Fruit fly (Drosophila melanogaster) whole organism, embryonic: ENCODE measurements around the gene CG8907.

Experiments
- BEAF-32 ChIP-seq: fragments of 200-800 bp; sonication (Bioruptor generic); optimal IDR thresholded peaks from 3 replicates; lab custom pipeline; 2017; ENCODE audit warnings: missing biosample characterization, missing genetic modification characterization, mild to moderate bottlenecking, moderate library complexity, missing genetic modification reagents
- CG12104 ChIP-seq: fragments of 200-800 bp; sonication (Bioruptor generic); optimal IDR thresholded peaks from 3 replicates; lab custom pipeline; 2016; ENCODE audit warnings: missing biosample characterization, missing genetic modification characterization
- CG12391 ChIP-seq: fragments of 200-800 bp; sonication (Bioruptor generic); optimal IDR thresholded peaks from 3 replicates; lab custom pipeline; 2018; ENCODE audit warnings: missing biosample characterization, mild to moderate bottlenecking, missing genetic modification characterization, moderate library complexity
- CG1602 ChIP-seq: fragments of 200-800 bp; sonication (Bioruptor generic); optimal IDR thresholded peaks from 3 replicates; lab custom pipeline; 2016; ENCODE audit warnings: missing biosample characterization, missing genetic modification characterization
- CG2116 ChIP-seq: fragments of 200-800 bp; sonication (Bioruptor generic); optimal IDR thresholded peaks from 3 replicates; lab custom pipeline; 2018; ENCODE audit warnings: missing biosample characterization, mild to moderate bottlenecking, missing genetic modification characterization
- CG2712 ChIP-seq: fragments of 200-800 bp; optimal IDR thresholded peaks from 3 replicates; lab custom pipeline; 2019; ENCODE audit warnings: missing biosample characterization, mild to moderate bottlenecking, missing genetic modification characterization, moderate library complexity
- CG2875 ChIP-seq: fragments of 200-800 bp; sonication (Bioruptor generic); optimal IDR thresholded peaks from 2 replicates; lab custom pipeline; 2017; ENCODE audit warnings: missing biosample characterization, mild to moderate bottlenecking, missing genetic modification characterization, missing genetic modification reagents
- CG3847 ChIP-seq: fragments of 200-800 bp; sonication (Bioruptor generic); IDR thresholded peaks from 2 replicates; pipeline ENCODE4 v1.3.6; 2022; ENCODE audit warnings: missing biosample characterization, missing genetic modification characterization
- CG5245 ChIP-seq: fragments of 200-800 bp; sonication (Bioruptor generic); optimal IDR thresholded peaks from 3 replicates; lab custom pipeline; 2016; ENCODE audit warnings: missing biosample characterization, missing genetic modification characterization
- CG5953 ChIP-seq: fragments of 200-800 bp; sonication (Bioruptor generic); IDR thresholded peaks from 2 replicates; pipeline ENCODE4 v1.3.6; 2022; ENCODE audit warnings: missing biosample characterization, missing genetic modification characterization
- CG7839 ChIP-seq: fragments of 200-800 bp; sonication (Bioruptor generic); optimal IDR thresholded peaks from 3 replicates; lab custom pipeline; 2018; ENCODE audit warnings: missing biosample characterization, mild to moderate bottlenecking, missing genetic modification characterization, moderate library complexity
- CG8924 ChIP-seq: fragments of 200-800 bp; optimal IDR thresholded peaks from 3 replicates; lab custom pipeline; 2019; ENCODE audit warnings: missing biosample characterization, mild to moderate bottlenecking, missing genetic modification characterization, moderate library complexity
- Chrac-16 ChIP-seq: fragments of 200-800 bp; sonication (Bioruptor generic); optimal IDR thresholded peaks from 3 replicates; lab custom pipeline; 2016; ENCODE audit warnings: missing biosample characterization, missing genetic modification characterization
- Dad ChIP-seq: fragments of 200-800 bp; sonication (Bioruptor generic); optimal IDR thresholded peaks from 3 replicates; lab custom pipeline; 2016; ENCODE audit warnings: missing biosample characterization, missing genetic modification characterization
- Dfd ChIP-seq, 2 experiments: fragments of >200 bp; optimal IDR thresholded peaks; 2 replicates each; lab custom pipeline; 2017; ENCODE audit warnings: missing biosample characterization in 2 of 2, missing genetic modification characterization in 2 of 2
- Doc3 ChIP-seq: fragments of 200-800 bp; sonication (Bioruptor generic); IDR thresholded peaks from 3 replicates; pipeline ENCODE4 v1.3.6; 2022; ENCODE audit warnings: missing biosample characterization, missing genetic modification characterization; ENCODE audit not compliant: partially characterized antibody
- Ets65A ChIP-seq: fragments of 200-800 bp; sonication (Bioruptor generic); peaks from one replicate; lab custom pipeline; 2016; ENCODE audit warnings: missing biosample characterization, missing genetic modification characterization
- Fer1 ChIP-seq: fragments of 200-800 bp; sonication (Bioruptor generic); optimal IDR thresholded peaks from 2 replicates; lab custom pipeline; 2017; ENCODE audit warnings: missing biosample characterization, mild to moderate bottlenecking, missing genetic modification characterization
- HmgZ ChIP-seq: fragments of 200-800 bp; sonication (Bioruptor generic); optimal IDR thresholded peaks from 2 replicates; lab custom pipeline; 2018; ENCODE audit warnings: missing biosample characterization, mild to moderate bottlenecking, missing genetic modification characterization
- Hmx ChIP-seq: fragments of 200-800 bp; sonication (Bioruptor generic); optimal IDR thresholded peaks from 2 replicates; lab custom pipeline; 2016; ENCODE audit warnings: missing biosample characterization, missing genetic modification characterization
- Hr78 ChIP-seq, 2 experiments: fragments of 200-800 bp in 1 of 2; fragments of >200 bp in 1 of 2; sonication (Bioruptor generic) in 1 of 2; optimal IDR thresholded peaks; 2 replicates each; lab custom pipeline; 2017 to 2019; ENCODE audit warnings: missing biosample characterization in 2 of 2, missing genetic modification characterization in 2 of 2, mild to moderate bottlenecking in 1 of 2, moderate library complexity in 1 of 2
- Lpt ChIP-seq: fragments of >200 bp; optimal IDR thresholded peaks from 2 replicates; lab custom pipeline; 2018; ENCODE audit warnings: missing biosample characterization, missing genetic modification characterization
- NC2α ChIP-seq: fragments of 200-800 bp; sonication (Bioruptor generic); optimal IDR thresholded peaks from 2 replicates; lab custom pipeline; 2016; ENCODE audit warnings: missing biosample characterization, missing genetic modification characterization
- NC2β ChIP-seq: fragments of 200-800 bp; sonication (Bioruptor generic); optimal IDR thresholded peaks from 2 replicates; lab custom pipeline; 2016; ENCODE audit warnings: missing biosample characterization, missing genetic modification characterization
- Opbp ChIP-seq: fragments of 200-800 bp; sonication (Bioruptor generic); IDR thresholded peaks from 3 replicates; pipeline ENCODE4 v1.3.6; 2022; ENCODE audit warnings: missing biosample characterization, missing genetic modification characterization; ENCODE audit not compliant: partially characterized antibody
- Rfx ChIP-seq: fragments of 200-800 bp; sonication (Bioruptor generic); IDR thresholded peaks from 2 replicates; pipeline ENCODE4 v1.3.6; 2022; ENCODE audit warnings: missing biosample characterization, missing genetic modification characterization
- Side ChIP-seq: fragments of 200-800 bp; sonication (Bioruptor generic); optimal IDR thresholded peaks from 2 replicates; lab custom pipeline; 2016; ENCODE audit warnings: missing biosample characterization, missing genetic modification characterization
- Spps ChIP-seq: fragments of 200-800 bp; sonication (Bioruptor generic); optimal IDR thresholded peaks from 2 replicates; lab custom pipeline; 2018; ENCODE audit warnings: missing biosample characterization, mild to moderate bottlenecking, missing genetic modification characterization
- Ssrp ChIP-seq: fragments of 200-800 bp; sonication (Bioruptor generic); optimal IDR thresholded peaks from 2 replicates; lab custom pipeline; 2018; ENCODE audit warnings: missing biosample characterization, mild to moderate bottlenecking, missing genetic modification characterization, moderate library complexity
- abd-A ChIP-seq: fragments of 200-800 bp; sonication (Bioruptor generic); optimal IDR thresholded peaks from 3 replicates; lab custom pipeline; 2019; ENCODE audit warnings: missing biosample characterization, mild to moderate bottlenecking, missing genetic modification characterization, moderate library complexity
- ara ChIP-seq: fragments of 200-800 bp; sonication (Bioruptor generic); IDR thresholded peaks from 2 replicates; pipeline ENCODE4 v1.3.6; 2022; ENCODE audit warnings: missing biosample characterization, missing genetic modification characterization
- bcd ChIP-seq: fragments of 200-800 bp; sonication (Bioruptor generic); optimal IDR thresholded peaks from 2 replicates; lab custom pipeline; 2017; ENCODE audit warnings: missing biosample characterization, mild to moderate bottlenecking, missing genetic modification characterization
- cas ChIP-seq: fragments of 200-800 bp; sonication (Bioruptor generic); IDR thresholded peaks from 2 replicates; pipeline ENCODE4 v1.3.6; 2022; ENCODE audit warnings: missing biosample characterization, missing genetic modification characterization
- cg ChIP-seq: fragments of 200-800 bp; sonication (Bioruptor generic); optimal IDR thresholded peaks from 3 replicates; lab custom pipeline; 2019; ENCODE audit warnings: missing biosample characterization, mild to moderate bottlenecking, missing genetic modification characterization, moderate library complexity
- chinmo ChIP-seq: fragments of 200-800 bp; sonication (Bioruptor generic); IDR thresholded peaks from 4 replicates; pipeline ENCODE4 v1.3.6; 2022; ENCODE audit warnings: missing biosample characterization, missing genetic modification characterization; ENCODE audit not compliant: partially characterized antibody
- chm ChIP-seq: fragments of 200-800 bp; sonication (Bioruptor generic); IDR thresholded peaks from 2 replicates; pipeline ENCODE4 v1.3.6; 2022; ENCODE audit warnings: missing biosample characterization, missing genetic modification characterization
- corto ChIP-seq: fragments of 200-800 bp; sonication (Bioruptor generic); optimal IDR thresholded peaks from 2 replicates; lab custom pipeline; 2016; ENCODE audit warnings: missing biosample characterization, mild to moderate bottlenecking, missing genetic modification characterization, moderate library complexity
- crol ChIP-seq: fragments of 200-800 bp; sonication (Bioruptor generic); IDR thresholded peaks from 2 replicates; pipeline ENCODE4 v1.3.6; 2022; ENCODE audit warnings: missing biosample characterization, missing genetic modification characterization
- dan ChIP-seq: fragments of 200-800 bp; sonication (Bioruptor generic); IDR thresholded peaks from 2 replicates; pipeline ENCODE4 v1.3.6; 2022; ENCODE audit warnings: missing biosample characterization, missing genetic modification characterization
- disco-r ChIP-seq: fragments of 200-800 bp; sonication (Bioruptor generic); optimal IDR thresholded peaks from 2 replicates; lab custom pipeline; 2016; ENCODE audit warnings: missing biosample characterization, missing genetic modification characterization
- fd102C ChIP-seq: fragments of 200-800 bp; sonication (Bioruptor generic); optimal IDR thresholded peaks from 2 replicates; lab custom pipeline; 2018; ENCODE audit warnings: missing biosample characterization, mild to moderate bottlenecking, missing genetic modification characterization, moderate library complexity
- ham ChIP-seq: fragments of 200-800 bp; sonication (Bioruptor generic); IDR thresholded peaks from 2 replicates; pipeline ENCODE4 v1.3.6; 2022; ENCODE audit warnings: missing biosample characterization, missing genetic modification characterization
- hbn ChIP-seq: fragments of 200-800 bp; sonication (Bioruptor generic); IDR thresholded peaks from 2 replicates; pipeline ENCODE4 v1.3.6; 2022; ENCODE audit warnings: missing biosample characterization, missing genetic modification characterization; ENCODE audit not compliant: partially characterized antibody
- nerfin-2 ChIP-seq: fragments of 200-800 bp; sonication (Bioruptor generic); IDR thresholded peaks from 2 replicates; pipeline ENCODE4 v1.3.6; 2022; ENCODE audit warnings: missing biosample characterization, missing genetic modification characterization; ENCODE audit not compliant: partially characterized antibody
- nom ChIP-seq: fragments of 200-800 bp; sonication (Bioruptor generic); optimal IDR thresholded peaks from 2 replicates; lab custom pipeline; 2017; ENCODE audit warnings: missing biosample characterization, missing genetic modification characterization, mild to moderate bottlenecking, moderate library complexity, missing genetic modification reagents
- rib ChIP-seq: fragments of 200-800 bp; sonication (Bioruptor generic); IDR thresholded peaks from 2 replicates; pipeline ENCODE4 v1.3.6; 2022; ENCODE audit warnings: missing biosample characterization, missing genetic modification characterization
- seq ChIP-seq: fragments of 200-800 bp; sonication (Bioruptor generic); IDR thresholded peaks from 2 replicates; pipeline ENCODE4 v1.3.6; 2022; ENCODE audit warnings: missing biosample characterization, missing genetic modification characterization
- sima ChIP-seq: fragments of 200-800 bp; sonication (Bioruptor generic); optimal IDR thresholded peaks from 2 replicates; lab custom pipeline; 2016; ENCODE audit warnings: missing biosample characterization, missing genetic modification characterization
- tio ChIP-seq: fragments of 200-800 bp; sonication (Bioruptor generic); optimal IDR thresholded peaks from 2 replicates; lab custom pipeline; 2017; ENCODE audit warnings: missing biosample characterization, missing genetic modification characterization, inconsistent platforms
- tx ChIP-seq: fragments of 200-800 bp; sonication (Bioruptor generic); optimal IDR thresholded peaks from 2 replicates; lab custom pipeline; 2016; ENCODE audit warnings: missing biosample characterization, missing genetic modification characterization

The CG8907 gene

dm6 chr3R:17052465-17053149, 44.5 kb downstream of the CG8907 start:
- no peak for TF ChIP-seq Dfd (GFP tag; optimal IDR thresholded peaks at IDR 0.05; lab: Kevin White, UChicago)
- 0 out of 2 replicates have a peak, but pooled peaks have one; percentile 42 for TF ChIP-seq ara (GFP tag; lab: Robert Waterston, UW)
- TF ChIP-seq HmgZ (tag; lab: Kevin White, UChicago) = no peak
- TF ChIP-seq CG2116 (GFP tag; lab: Kevin White, UChicago) = peak; percentile 3
- no peak for TF ChIP-seq Fer1 (GFP tag; lab: Kevin White, UChicago)
- TF ChIP-seq tio = peak; percentile 36
- TF ChIP-seq CG5953 = no peak
- no peak for TF ChIP-seq ham
- peak; percentile 69 for TF ChIP-seq corto
- TF ChIP-seq seq (GFP tag; lab: Robert Waterston, UW) = no peak
- peak; percentile 73 for TF ChIP-seq CG12391 (tag; lab: Kevin White, UChicago)
- peak; percentile 6 for TF ChIP-seq bcd (GFP tag; lab: Kevin White, UChicago)
- TF ChIP-seq hbn = no peak
- TF ChIP-seq Hr78 (GFP tag; optimal IDR thresholded peaks at IDR 0.05; lab: Kevin White, UChicago) = no peak
- peak; percentile 76 for TF ChIP-seq nom (GFP tag; lab: Kevin White, UChicago)
- TF ChIP-seq cg (GFP tag; lab: Kevin White, UChicago) = peak; percentile 60
- TF ChIP-seq CG2875 (GFP tag; lab: Kevin White, UChicago) = peak; percentile 6
- TF ChIP-seq Chrac-16 (GFP tag; lab: Kevin White, UChicago) = peak; percentile 48
- TF ChIP-seq CG3847 (GFP tag; lab: Robert Waterston, UW) = no peak
- no peak for TF ChIP-seq Rfx (GFP tag; lab: Robert Waterston, UW)
- peak; percentile 52 for TF ChIP-seq CG1602 (GFP tag; lab: Kevin White, UChicago)
- TF ChIP-seq disco-r (GFP tag; lab: Kevin White, UChicago) = no peak
- TF ChIP-seq CG7839 = peak; percentile 28
- TF ChIP-seq BEAF-32 (GFP tag; lab: Kevin White, UChicago) = no peak
- TF ChIP-seq dan = no peak; the same call in 1 of the 2 replicates
- TF ChIP-seq tx (GFP tag; lab: Kevin White, UChicago) = no peak
- no peak for TF ChIP-seq Opbp (GFP tag; lab: Robert Waterston, UW)
- no peak for TF ChIP-seq Side (GFP tag; lab: Kevin White, UChicago)
- no peak for TF ChIP-seq crol (GFP tag; lab: Robert Waterston, UW)
- TF ChIP-seq Dad (GFP tag; lab: Kevin White, UChicago) = peak; percentile 1
- TF ChIP-seq abd-A (tag; lab: Kevin White, UChicago) = no peak
- peak; percentile 87 for TF ChIP-seq CG2712 (tag; lab: Kevin White, UChicago)
- TF ChIP-seq Hmx = no peak
- TF ChIP-seq rib (GFP tag; lab: Robert Waterston, UW) = no peak
- peak; percentile 36 for TF ChIP-seq Spps (tag; lab: Kevin White, UChicago)
- TF ChIP-seq Lpt = no peak
- TF ChIP-seq Doc3 (GFP tag; lab: Robert Waterston, UW) = no peak
- no peak for TF ChIP-seq nerfin-2 (GFP tag; lab: Robert Waterston, UW)
- no peak for TF ChIP-seq chinmo
- peak; percentile 75 for TF ChIP-seq Ets65A (GFP tag; lab: Kevin White, UChicago)
- no peak for TF ChIP-seq cas (GFP tag; lab: Robert Waterston, UW)
- peak; percentile 28 for TF ChIP-seq CG5245 (GFP tag; lab: Kevin White, UChicago)
- TF ChIP-seq CG12104 = no peak
- peak; percentile 62 for TF ChIP-seq CG8924 (tag; lab: Kevin White, UChicago)
- TF ChIP-seq NC2α (GFP tag; lab: Kevin White, UChicago) = no peak
- peak; percentile 14 for TF ChIP-seq NC2β (GFP tag; lab: Kevin White, UChicago)
- TF ChIP-seq sima (GFP tag; lab: Kevin White, UChicago) = no peak
- peak; percentile 60 for TF ChIP-seq Ssrp (tag; lab: Kevin White, UChicago)
- no peak for TF ChIP-seq chm
- TF ChIP-seq fd102C (GFP tag; lab: Kevin White, UChicago) = peak; percentile 81
